Fruit fly (Drosophila melanogaster) whole organism, pupa: ENCODE measurements around the gene TfIIFalpha.

Experiments
- CG10348 ChIP-seq: fragments of 200-800 bp; sonication (Bioruptor generic); IDR thresholded peaks from 2 replicates; pipeline ENCODE4 v1.3.6; 2022; ENCODE audit warnings: missing biosample characterization, missing genetic modification characterization
- CG14655 ChIP-seq: fragments of 200-800 bp; sonication (Bioruptor generic); optimal IDR thresholded peaks from 3 replicates; lab custom pipeline; 2017; ENCODE audit warnings: mild to moderate bottlenecking, missing biosample characterization, missing genetic modification reagents, missing genetic modification characterization
- CG15710 ChIP-seq: fragments of 200-800 bp; sonication (Bioruptor generic); optimal IDR thresholded peaks from 2 replicates; lab custom pipeline; 2018; ENCODE audit warnings: missing biosample characterization, mild to moderate bottlenecking, missing genetic modification characterization, moderate library complexity
- CG8159 ChIP-seq: fragments of 200-800 bp; sonication (Bioruptor generic); optimal IDR thresholded peaks from 3 replicates; lab custom pipeline; 2018; ENCODE audit warnings: missing biosample characterization, mild to moderate bottlenecking, missing genetic modification characterization, moderate library complexity
- CG9948 ChIP-seq: fragments of 200-800 bp; sonication (Bioruptor generic); optimal IDR thresholded peaks from 2 replicates; lab custom pipeline; 2018; ENCODE audit warnings: missing biosample characterization, mild to moderate bottlenecking, missing genetic modification characterization, moderate library complexity
- D1 ChIP-seq: fragments of 200-800 bp; sonication (Bioruptor generic); optimal IDR thresholded peaks from 2 replicates; lab custom pipeline; 2018; ENCODE audit warnings: missing biosample characterization, mild to moderate bottlenecking, missing genetic modification characterization, moderate library complexity
- fd96Ca ChIP-seq: fragments of 200-800 bp; sonication (Bioruptor generic); IDR thresholded peaks from 3 replicates; pipeline ENCODE4 v1.3.6; 2022; ENCODE audit warnings: missing biosample characterization, missing genetic modification characterization
- gl ChIP-seq: fragments of 200-800 bp; sonication (Bioruptor generic); optimal IDR thresholded peaks from 2 replicates; lab custom pipeline; 2018; ENCODE audit warnings: missing biosample characterization, mild to moderate bottlenecking, missing genetic modification characterization

DNA sequence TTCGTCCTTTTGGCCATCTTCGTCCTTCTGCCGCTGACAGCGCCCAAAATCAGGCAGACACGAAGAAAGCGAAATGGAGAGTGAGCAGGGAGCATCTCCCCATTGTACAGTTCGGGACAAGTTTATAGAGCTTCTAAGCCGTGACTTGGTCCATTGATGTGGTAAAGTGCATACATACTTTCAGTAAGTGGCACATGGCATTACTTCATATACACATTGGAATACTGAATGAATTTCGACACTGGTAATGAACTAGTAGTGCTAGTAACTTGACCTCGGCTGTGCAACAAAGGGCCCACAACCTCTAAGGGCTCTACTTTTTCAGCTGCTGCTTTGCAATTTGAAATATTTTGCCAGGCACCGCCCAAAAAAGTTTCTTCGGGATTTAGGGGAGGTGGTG, 36.0 kb downstream of the TfIIFalpha start:
- TF ChIP-seq D1 (tag; lab: Kevin White, UChicago) (no peak), CG10348 (GFP tag; lab: Robert Waterston, UW) (no peak), CG14655 (GFP tag; lab: Kevin White, UChicago) (peak; percentile 41), CG8159 (tag; lab: Kevin White, UChicago) (peak; percentile 46), CG9948 (tag; lab: Kevin White, UChicago) (peak; percentile 37), gl (tag; lab: Kevin White, UChicago) (no peak), CG15710 (tag; lab: Kevin White, UChicago) (peak; percentile 27), fd96Ca (GFP tag; lab: Robert Waterston, UW) (peak; percentile 78)
